Fruit fly (Drosophila melanogaster): ENCODE measurements around the gene RpL23A.

DNA sequence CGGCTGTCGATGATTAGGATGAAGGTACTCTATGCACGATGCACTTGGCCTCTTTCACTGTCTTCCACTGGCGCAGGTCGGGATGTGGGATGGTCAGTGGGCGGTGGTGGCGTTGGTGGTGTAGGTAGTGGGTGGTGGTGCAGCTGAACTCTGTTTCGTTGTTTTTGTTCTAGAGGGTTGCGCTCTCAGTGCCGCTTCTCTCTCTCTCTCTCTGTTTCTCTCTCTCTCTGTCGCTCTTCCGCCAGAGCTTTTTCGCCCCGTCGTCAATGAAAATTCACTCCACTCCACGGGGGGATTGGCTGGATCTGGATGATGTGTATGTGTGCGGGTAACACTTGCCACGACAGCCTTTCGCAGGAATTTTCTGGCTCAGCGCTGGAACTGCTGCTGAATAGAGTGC lies 31.6 kb downstream of the RpL23A start:
- TF ChIP-seq EcR (GFP tag; optimal IDR thresholded peaks at IDR 0.05) (no peak), psq (optimal IDR thresholded peaks at IDR 0.05) (no peak), CG8478 (optimal IDR thresholded peaks at IDR 0.05) (no peak)

Data from whole organism.